Worm (Caenorhabditis elegans) whole organism, L4/young adult: Measurements from ENCODE around the gene rbm-39.

Experiments used
- W03F9.2 ChIP-seq: fragments of 150-350 bp; optimal IDR thresholded peaks from 2 replicates; lab custom pipeline; 2014; ENCODE audit warnings: missing biosample characterization, missing genetic modification characterization
- dao-5 ChIP-seq: sonication (generic microtip); optimal IDR thresholded peaks from 2 replicates; lab custom pipeline; 2016; ENCODE audit warnings: missing genotype, missing genetic modification characterization, moderate library complexity, missing compliant biosample characterization
- him-1 ChIP-seq: sonication (generic microtip); optimal IDR thresholded peaks from 2 replicates; lab custom pipeline; 2016; ENCODE audit warnings: missing genotype, missing genetic modification reagents, missing genetic modification characterization, missing compliant biosample characterization

The rbm-39 gene

ce11 chrIV:1053989-1054388, 41.6 kb downstream of the rbm-39 start:
- TF ChIP-seq him-1 (tag; lab: Kevin White, UChicago): no peak
- no peak for TF ChIP-seq dao-5 (tag; lab: Kevin White, UChicago)

ce11 chrIV:1054736-1055135, 42.3 kb downstream of the rbm-39 start, which contains the start of gene dcap-1:
Gene dcap-1 (minus strand): TSS chrIV:1054794.
- TF ChIP-seq him-1 (tag; lab: Kevin White, UChicago) (no peak), W03F9.2 (tag; lab: Kevin White, UChicago) (no peak), dao-5 (tag; lab: Kevin White, UChicago) (no peak)

ce11 chrIV:1055734-1056133, 43.3 kb downstream of the rbm-39 start:
- TF ChIP-seq W03F9.2 (tag; lab: Kevin White, UChicago) (no peak), dao-5 (tag; lab: Kevin White, UChicago) (no peak), him-1 (tag; lab: Kevin White, UChicago) (no peak)

ce11 chrIV:1056263-1056942, 44.0 kb downstream of the rbm-39 start, which contains the start of the genes Y55F3AM.13 and mrps-25:
Gene Y55F3AM.13 (minus strand): TSS chrIV:1056313.
Gene mrps-25 (plus strand): TSS chrIV:1056892.
- TF ChIP-seq dao-5 (tag; lab: Kevin White, UChicago): no peak
- no peak for TF ChIP-seq him-1 (tag; lab: Kevin White, UChicago)
- no peak for TF ChIP-seq W03F9.2 (tag; lab: Kevin White, UChicago)

- no peak for TF ChIP-seq W03F9.2 (tag; lab: Kevin White, UChicago)
- TF ChIP-seq him-1 (tag; lab: Kevin White, UChicago): no peak
- TF ChIP-seq dao-5 (tag; lab: Kevin White, UChicago): no peak
Observed at ce11 chrIV:1058504-1058903, 46.1 kb downstream of the rbm-39 start.

- no peak for TF ChIP-seq dao-5 (tag; lab: Kevin White, UChicago)
- TF ChIP-seq W03F9.2 (tag; lab: Kevin White, UChicago): no peak
- no peak for TF ChIP-seq him-1 (tag; lab: Kevin White, UChicago)
Observed at ce11 chrIV:1063058-1063457, 50.6 kb downstream of the rbm-39 start.

- TF ChIP-seq him-1 (tag; lab: Kevin White, UChicago) (no peak), W03F9.2 (tag; lab: Kevin White, UChicago) (no peak), dao-5 (tag; lab: Kevin White, UChicago) (no peak)
Observed at ce11 chrIV:1064289-1064848, 51.9 kb downstream of the rbm-39 start.

- TF ChIP-seq W03F9.2 (tag; lab: Kevin White, UChicago) (no peak), him-1 (tag; lab: Kevin White, UChicago) (no peak), dao-5 (tag; lab: Kevin White, UChicago) (no peak)
Observed at ce11 chrIV:1065569-1065968, 53.1 kb downstream of the rbm-39 start.

- no peak for TF ChIP-seq him-1 (tag; lab: Kevin White, UChicago)
- no peak for TF ChIP-seq W03F9.2 (tag; lab: Kevin White, UChicago)
- TF ChIP-seq dao-5 (tag; lab: Kevin White, UChicago): no peak
Observed at ce11 chrIV:1067430-1067829, 55.0 kb downstream of the rbm-39 start, which contains the start of gene znf-782. Gene znf-782 (minus strand): TSS chrIV:1067525.

- no peak for TF ChIP-seq W03F9.2 (tag; lab: Kevin White, UChicago)
- TF ChIP-seq him-1 (tag; lab: Kevin White, UChicago): no peak
- TF ChIP-seq dao-5 (tag; lab: Kevin White, UChicago): no peak
Observed at ce11 chrIV:1068730-1069244, 56.4 kb downstream of the rbm-39 start.
